Worm (Caenorhabditis elegans): ENCODE data around the gene ZK938.12.

DNA sequence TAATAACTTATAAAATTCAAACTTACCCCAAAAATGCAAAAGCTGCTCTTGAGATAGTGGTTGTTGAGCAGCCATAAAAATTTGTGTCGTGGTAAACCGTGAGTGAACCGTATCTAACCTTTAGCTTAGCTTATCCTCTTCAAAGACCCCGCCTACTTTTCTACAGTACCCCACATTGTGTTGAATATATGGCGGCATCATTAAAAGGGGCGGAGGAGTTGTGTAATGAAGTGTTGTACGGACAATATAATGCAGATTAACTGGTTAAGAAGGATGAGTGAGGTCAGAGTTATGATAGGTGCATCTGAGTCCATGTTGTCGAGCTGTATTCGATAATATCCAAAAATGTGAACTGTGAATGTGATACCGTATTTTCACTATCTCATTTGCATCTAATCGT is 3.3 kb upstream of the ZK938.12 start, which contains the start of gene eyg-1:
- TF ChIP-seq mdl-1 (tag; optimal IDR thresholded peaks at IDR 0.05), result no peak
- no peak for TF ChIP-seq egl-27 (tag; optimal IDR thresholded peaks at IDR 0.05)
- TF ChIP-seq nhr-10 (tag; optimal IDR thresholded peaks at IDR 0.05), result no peak
- TF ChIP-seq nhr-237 (tag; optimal IDR thresholded peaks at IDR 0.05), result no peak
- TF ChIP-seq fos-1 (tag; optimal IDR thresholded peaks at IDR 0.05), result no peak
- TF ChIP-seq zag-1 (tag; optimal IDR thresholded peaks at IDR 0.05), result no peak
- no peak for TF ChIP-seq ama-1 (optimal IDR thresholded peaks at IDR 0.05)
- no peak for TF ChIP-seq lin-39 (tag; optimal IDR thresholded peaks at IDR 0.05)

Measured in whole organism, L2 larva.